Worm (Caenorhabditis elegans) whole organism, midembryonic: Measurements from ENCODE around the gene Y39G8B.7.
"Not testable (repeated sequence)": the region's sequence is repeated elsewhere in the genome, so short reads cannot be mapped to it uniquely, and the experiment has no call there.

Experiments
- T22C8.4 ChIP-seq: fragments of 200-800 bp; sonication (Bioruptor generic); IDR thresholded peaks from 2 replicates; pipeline ENCODE4 v1.3.6; 2022; ENCODE audit warnings: missing genetic modification characterization, missing compliant biosample characterization
- cog-1 ChIP-seq: sonication (generic microtip); optimal IDR thresholded peaks from 2 replicates; lab custom pipeline; 2016; ENCODE audit warnings: missing genetic modification characterization, missing compliant biosample characterization
- flt-1 ChIP-seq: fragments of 200-800 bp; sonication (Bioruptor generic); IDR thresholded peaks from 2 replicates; pipeline ENCODE4 v1.3.6; 2022; ENCODE audit warnings: missing genetic modification characterization, missing compliant biosample characterization
- klf-2 ChIP-seq: fragments of 200-800 bp; sonication (Bioruptor generic); conservative IDR thresholded peaks from 2 replicates; pipeline ENCODE4 v1.3.6; 2022; ENCODE audit warnings: missing genetic modification reagents, missing genetic modification characterization, missing compliant biosample characterization
- med-1 ChIP-seq: sonication (generic microtip); optimal IDR thresholded peaks from 2 replicates; lab custom pipeline; 2017; ENCODE audit warnings: missing genetic modification characterization, mild to moderate bottlenecking, missing compliant biosample characterization, antibody characterized with exemption, missing genetic modification reagents; ENCODE audit not compliant: insufficient read depth
- ref-1 ChIP-seq: fragments of 200-800 bp; sonication (Bioruptor generic); conservative IDR thresholded peaks from 2 replicates; pipeline ENCODE4 v1.3.6; 2022; ENCODE audit warnings: missing genetic modification reagents, missing genetic modification characterization, missing compliant biosample characterization
- tab-1 ChIP-seq: fragments of 200-800 bp; sonication (Bioruptor generic); IDR thresholded peaks from 2 replicates; pipeline ENCODE4 v1.3.6; 2022; ENCODE audit warnings: missing genetic modification characterization, missing compliant biosample characterization
- ztf-23 ChIP-seq: fragments of 200-800 bp; sonication (Bioruptor generic); IDR thresholded peaks from 2 replicates; pipeline ENCODE4 v1.3.6; 2022; ENCODE audit warnings: missing genetic modification reagents, missing genetic modification characterization, missing compliant biosample characterization
- ztf-29 ChIP-seq: fragments of 200-800 bp; sonication (Bioruptor generic); IDR thresholded peaks from 2 replicates; pipeline ENCODE4 v1.3.6; 2022; ENCODE audit warnings: missing genetic modification reagents, missing genetic modification characterization, missing compliant biosample characterization

Gene Y39G8B.7

DNA sequence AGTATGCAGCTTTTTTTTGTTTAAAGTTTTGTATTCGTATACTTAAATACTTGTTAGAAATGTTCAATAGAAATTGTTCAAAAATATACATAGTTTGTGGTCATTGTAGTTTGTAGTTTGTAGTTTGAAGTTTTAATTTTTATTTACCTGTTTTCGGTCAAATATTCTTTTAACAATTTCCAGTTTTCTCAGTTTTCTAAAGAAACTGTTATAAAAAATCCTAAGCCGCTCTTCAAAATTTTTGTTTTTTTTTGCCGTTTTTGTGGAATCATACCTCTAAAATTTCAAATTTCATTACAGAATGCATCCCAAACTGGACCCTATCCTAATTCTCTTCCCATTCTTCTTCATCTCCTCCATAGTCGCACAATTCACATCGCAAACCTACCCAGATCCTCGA, 11.4 kb upstream of the Y39G8B.7 start, which contains the start of gene F01D5.6:
F01D5.6 (plus strand) TSS at position 301 of the 400 bp plus-strand sequence.
- TF ChIP-seq cog-1 (tag; lab: Kevin White, UChicago) (no peak), ztf-23 (no peak), klf-2 (no peak), ref-1 (no peak), tab-1 (GFP tag; lab: Robert Waterston, UW) (no peak), flt-1 (GFP tag; lab: Robert Waterston, UW) (no peak), ztf-29 (GFP tag; lab: Robert Waterston, UW) (no peak), T22C8.4 (no peak), med-1 (GFP tag; lab: Kevin White, UChicago) (no peak)

DNA sequence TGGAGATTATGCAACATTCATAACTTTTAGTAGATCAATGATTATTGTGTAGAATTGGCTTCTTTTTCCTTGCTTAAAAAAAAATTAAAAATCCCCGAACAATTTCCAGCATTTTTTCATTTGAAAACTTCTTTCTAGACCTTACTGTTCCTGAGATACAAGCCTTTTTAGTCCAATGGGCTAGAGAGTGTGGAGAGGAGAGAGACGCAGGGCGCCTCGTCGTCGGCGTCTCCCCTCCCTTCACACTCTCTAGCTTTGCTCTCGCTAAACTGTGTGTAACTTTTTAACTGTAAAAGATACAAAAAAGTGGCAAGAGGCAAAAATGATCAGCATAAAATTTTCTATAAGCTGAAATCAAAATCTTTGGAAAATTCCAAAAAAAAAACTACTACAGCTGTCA, 10.3 kb upstream of the Y39G8B.7 start:
- TF ChIP-seq ztf-29 (GFP tag; lab: Robert Waterston, UW) (no peak), cog-1 (tag; lab: Kevin White, UChicago) (no peak), tab-1 (GFP tag; lab: Robert Waterston, UW) (no peak), med-1 (GFP tag; lab: Kevin White, UChicago) (no peak), klf-2 (no peak), ztf-23 (no peak), T22C8.4 (no peak), flt-1 (GFP tag; lab: Robert Waterston, UW) (no peak), ref-1 (no peak)

DNA sequence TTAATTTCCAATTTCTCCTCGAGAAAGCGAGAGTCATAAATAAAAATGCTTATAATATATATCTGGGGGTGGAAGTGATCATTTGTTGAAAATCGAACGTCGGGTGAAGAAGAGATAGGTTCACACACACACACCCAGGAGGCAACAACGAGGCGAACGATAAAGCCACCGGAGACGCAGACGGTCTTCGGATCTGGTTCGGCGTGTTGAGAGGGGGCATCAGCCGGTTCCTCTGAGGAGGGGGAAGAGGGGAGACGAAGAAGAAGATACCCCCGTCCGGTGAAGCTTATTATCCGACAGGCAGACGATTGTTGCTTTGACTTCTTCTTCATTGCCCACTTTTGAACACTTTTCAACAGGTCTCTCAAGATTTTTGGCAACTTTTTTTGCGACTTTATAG, 9.9 kb upstream of the Y39G8B.7 start:
- TF ChIP-seq T22C8.4 (no peak), klf-2 (no peak), tab-1 (GFP tag; lab: Robert Waterston, UW) (no peak), ztf-29 (GFP tag; lab: Robert Waterston, UW) (no peak), cog-1 (tag; lab: Kevin White, UChicago) (no peak), med-1 (GFP tag; lab: Kevin White, UChicago) (no peak), ztf-23 (no peak), ref-1 (no peak), flt-1 (GFP tag; lab: Robert Waterston, UW) (no peak)

DNA sequence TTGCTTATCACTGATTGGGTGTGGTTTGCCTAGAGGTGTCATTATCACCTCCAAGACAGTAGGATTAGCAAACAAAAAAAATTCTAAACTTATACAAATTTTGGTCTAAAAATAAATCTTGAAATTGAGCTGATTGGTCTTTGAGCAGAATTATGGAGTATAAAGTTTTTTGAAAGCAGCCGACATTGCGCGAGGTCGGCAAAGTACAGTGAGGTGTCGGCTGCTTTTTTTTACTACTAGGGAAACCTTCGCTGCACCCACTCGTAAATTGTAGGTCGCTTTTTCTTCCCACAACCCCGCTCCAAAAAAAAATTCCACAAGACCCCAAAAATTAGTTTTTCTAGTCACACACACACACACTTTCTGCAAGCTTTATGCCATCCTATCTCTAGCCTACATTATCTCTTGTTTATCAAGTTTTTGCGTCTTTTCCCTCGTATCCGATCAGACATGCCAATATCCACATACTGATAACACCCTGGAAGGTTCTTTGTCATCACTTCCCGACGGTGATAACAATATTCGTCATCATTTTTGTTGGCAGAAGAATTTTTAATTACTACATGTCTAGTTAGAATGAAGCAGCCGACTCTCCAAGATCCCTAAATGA, 9.1 kb upstream of the Y39G8B.7 start:
- TF ChIP-seq cog-1 (tag; lab: Kevin White, UChicago): no peak
- no peak for TF ChIP-seq ztf-29 (GFP tag; lab: Robert Waterston, UW)

DNA sequence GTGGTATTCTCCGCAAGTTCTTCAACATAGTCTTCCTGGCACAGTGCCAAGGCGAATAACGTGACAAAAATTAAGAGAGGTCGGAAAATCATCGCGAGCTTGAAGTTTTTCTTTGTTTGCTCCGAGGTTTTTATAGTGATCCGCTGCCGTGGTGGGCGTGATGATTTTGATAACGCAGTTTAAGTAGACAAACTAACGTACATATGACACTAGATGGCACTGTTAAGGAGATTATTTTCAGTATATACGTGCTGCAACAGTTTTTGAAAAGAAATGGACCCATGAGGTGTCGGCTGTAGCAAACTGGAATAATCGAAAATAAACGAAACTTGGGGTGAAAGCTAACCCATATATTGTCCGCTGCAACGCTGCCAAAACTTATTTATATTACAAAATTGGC, 7.4 kb upstream of the Y39G8B.7 start, which contains the start of gene F01D5.5:
F01D5.5 (minus strand) TSS at position 101 of the 400 bp plus-strand sequence.
- no peak for TF ChIP-seq med-1 (GFP tag; lab: Kevin White, UChicago)
- no peak for TF ChIP-seq ztf-23
- no peak for TF ChIP-seq flt-1 (GFP tag; lab: Robert Waterston, UW)
- no peak for TF ChIP-seq T22C8.4
- no peak for TF ChIP-seq klf-2
- no peak for TF ChIP-seq tab-1 (GFP tag; lab: Robert Waterston, UW)
- no peak for TF ChIP-seq ztf-29 (GFP tag; lab: Robert Waterston, UW)
- no peak for TF ChIP-seq cog-1 (tag; lab: Kevin White, UChicago)

DNA sequence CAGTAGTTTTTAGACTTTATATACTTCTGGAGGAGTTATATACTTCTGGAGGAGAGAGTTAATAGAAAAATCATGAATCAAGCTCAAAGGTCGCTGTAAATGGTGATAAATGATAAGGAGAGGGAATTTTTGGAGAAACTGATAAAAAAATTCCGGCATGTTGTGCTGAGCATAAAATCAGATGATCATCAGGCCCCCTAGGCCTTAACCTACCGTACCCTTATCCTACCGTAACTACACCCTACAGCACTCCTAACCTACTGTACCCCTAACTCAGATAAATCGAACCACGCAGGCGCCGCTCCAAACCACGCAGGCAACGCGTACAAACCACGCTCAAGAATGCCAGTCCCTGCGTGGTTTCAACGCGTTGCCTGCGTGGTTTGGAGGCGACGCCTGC, 5.2 kb upstream of the Y39G8B.7 start, which contains the start of gene F01D5.3:
F01D5.3 (minus strand) TSS at position 101 of the 400 bp plus-strand sequence.
- not testable (repeated sequence) for TF ChIP-seq T22C8.4; ref-1; tab-1 (GFP tag; lab: Robert Waterston, UW)

DNA sequence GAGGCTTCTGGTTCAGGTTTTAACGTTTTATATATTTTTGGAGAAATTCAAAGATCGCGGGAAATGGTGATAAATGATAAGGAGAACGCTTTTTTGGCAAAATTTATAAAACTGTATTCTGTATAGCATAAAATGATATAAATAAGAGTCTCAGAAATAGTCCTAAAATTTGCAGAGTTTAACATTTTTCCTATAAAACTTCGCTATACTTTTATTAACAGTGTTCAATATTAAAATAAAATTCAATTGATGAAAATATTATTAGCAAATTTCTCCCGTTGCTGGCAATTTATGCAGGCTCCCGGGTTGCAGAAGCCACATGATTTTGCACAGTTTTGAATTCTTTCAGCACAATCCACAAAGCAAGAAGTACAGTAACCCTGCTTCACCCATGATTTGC, 4.1 kb upstream of the Y39G8B.7 start, which contains the start of gene F01D5.2:
F01D5.2 (minus strand) TSS at position 101 of the 400 bp plus-strand sequence.
- TF ChIP-seq ref-1: no peak

DNA sequence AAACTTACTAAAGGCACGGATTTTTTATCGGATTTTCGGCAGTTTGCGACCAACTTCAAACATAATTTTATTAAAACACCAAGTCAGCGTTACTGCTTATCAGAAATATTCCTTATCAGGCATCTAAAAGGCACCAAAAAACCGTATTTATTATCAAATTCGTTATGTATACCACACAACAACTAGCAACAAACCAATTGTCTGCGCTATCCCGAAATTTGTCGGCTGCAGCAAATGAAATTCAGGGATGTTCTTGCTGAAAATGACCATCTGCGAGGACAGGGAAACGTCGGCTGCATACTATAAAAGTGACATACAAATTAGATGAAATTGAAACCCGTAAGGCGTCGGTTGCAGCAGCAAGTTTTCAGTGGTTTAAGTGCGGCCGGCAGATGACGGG, 3.2 kb upstream of the Y39G8B.7 start:
- TF ChIP-seq T22C8.4 (no peak), ztf-23 (no peak), ref-1 (no peak), tab-1 (GFP tag; lab: Robert Waterston, UW) (no peak), klf-2 (no peak), flt-1 (GFP tag; lab: Robert Waterston, UW) (no peak), cog-1 (tag; lab: Kevin White, UChicago) (no peak), ztf-29 (GFP tag; lab: Robert Waterston, UW) (no peak), med-1 (GFP tag; lab: Kevin White, UChicago) (no peak)

DNA sequence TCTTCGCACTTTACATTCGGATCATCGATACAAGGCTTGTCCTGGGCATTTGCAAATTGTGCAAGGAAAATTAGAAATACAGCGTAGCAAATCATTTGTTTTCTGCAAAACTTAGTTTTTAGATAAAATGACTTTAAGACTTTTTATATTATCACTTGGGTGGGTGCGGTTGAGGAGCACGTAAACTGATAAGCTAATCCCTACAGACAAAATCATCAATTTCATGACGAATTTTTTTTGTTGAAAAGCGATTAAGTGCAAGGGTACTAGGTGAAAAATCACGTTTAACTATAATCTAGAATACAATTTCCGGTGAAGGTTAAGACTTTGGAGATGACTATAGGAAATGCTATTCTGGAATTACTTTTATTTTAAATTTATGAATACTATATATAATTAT, 2.6 kb upstream of the Y39G8B.7 start, which contains the start of gene F01D5.1:
F01D5.1 (minus strand) TSS at position 105 of the 400 bp plus-strand sequence.
- TF ChIP-seq ztf-23: no peak
- no peak for TF ChIP-seq flt-1 (GFP tag; lab: Robert Waterston, UW)
- no peak for TF ChIP-seq med-1 (GFP tag; lab: Kevin White, UChicago)
- TF ChIP-seq ref-1: no peak
- no peak for TF ChIP-seq tab-1 (GFP tag; lab: Robert Waterston, UW)
- no peak for TF ChIP-seq cog-1 (tag; lab: Kevin White, UChicago)
- TF ChIP-seq ztf-29 (GFP tag; lab: Robert Waterston, UW): no peak
- no peak for TF ChIP-seq T22C8.4
- TF ChIP-seq klf-2: no peak

DNA sequence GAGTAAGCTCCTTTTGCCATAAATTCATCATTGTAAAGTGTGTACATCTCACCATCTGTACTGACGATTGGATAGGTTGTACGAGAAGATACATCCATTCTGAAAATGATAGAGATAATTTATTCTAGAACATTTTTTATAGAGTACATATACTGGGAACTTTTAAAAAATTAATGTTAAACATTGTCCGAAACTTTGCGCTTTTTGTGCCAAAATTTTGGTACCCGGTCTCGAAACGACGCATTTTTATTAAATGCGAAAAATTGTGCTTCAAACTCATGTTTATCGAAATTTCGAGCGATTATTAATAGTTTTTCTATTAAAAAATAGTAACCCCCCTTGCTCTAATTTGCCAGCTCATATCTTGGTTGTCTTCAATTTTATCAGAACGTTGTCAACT, 3.1 kb downstream of the Y39G8B.7 start, which contains the start of gene Y39G8B.5:
Y39G8B.5 (minus strand) TSS at position 101 of the 400 bp plus-strand sequence.
- no peak for TF ChIP-seq tab-1 (GFP tag; lab: Robert Waterston, UW)
- TF ChIP-seq ref-1: no peak
- TF ChIP-seq klf-2: no peak
- TF ChIP-seq cog-1 (tag; lab: Kevin White, UChicago): no peak
- no peak for TF ChIP-seq ztf-23
- no peak for TF ChIP-seq T22C8.4
- no peak for TF ChIP-seq med-1 (GFP tag; lab: Kevin White, UChicago)
- TF ChIP-seq ztf-29 (GFP tag; lab: Robert Waterston, UW): no peak
- TF ChIP-seq flt-1 (GFP tag; lab: Robert Waterston, UW): no peak
